Worm (Caenorhabditis elegans): ENCODE data around the gene irld-44.

Gene irld-44

DNA sequence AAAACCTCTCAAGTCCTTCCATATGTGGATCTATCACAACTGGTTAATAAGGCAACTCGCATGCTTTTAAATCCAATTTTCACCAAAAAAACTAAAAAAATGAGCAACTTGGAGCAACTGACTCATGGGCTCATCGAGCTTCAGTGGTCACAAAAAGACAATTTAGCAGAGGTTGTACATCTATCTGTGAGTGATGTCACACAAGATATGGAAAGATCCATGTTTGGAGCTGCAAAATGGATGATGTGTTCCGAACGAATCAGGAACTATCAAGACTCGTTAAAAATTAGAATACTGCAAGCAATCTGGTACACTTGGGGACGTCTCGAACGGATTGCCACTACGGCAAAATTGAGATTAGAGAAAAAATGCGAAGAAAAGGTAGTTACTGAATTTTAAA, 39.6 kb upstream of the irld-44 start:
- TF ChIP-seq aly-2 (tag; optimal IDR thresholded peaks at IDR 0.05) (no peak), sma-3 (GFP tag; optimal IDR thresholded peaks at IDR 0.05) (no peak), nhr-77 (tag; optimal IDR thresholded peaks at IDR 0.05) (no peak), ztf-1 (GFP tag; conservative IDR thresholded peaks at IDR 0.05) (no peak), skn-1 (tag; optimal IDR thresholded peaks at IDR 0.05) (no peak), mdl-1 (tag; optimal IDR thresholded peaks at IDR 0.05) (no peak), sma-9 (GFP tag; optimal IDR thresholded peaks at IDR 0.05) (no peak), sma-9 (tag; optimal IDR thresholded peaks at IDR 0.05) (no peak), lsy-2 (tag; optimal IDR thresholded peaks at IDR 0.05) (no peak), ztf-4 (tag; optimal IDR thresholded peaks at IDR 0.05) (no peak), nhr-25 (tag; optimal IDR thresholded peaks at IDR 0.05) (no peak), R02D3.7 (tag; optimal IDR thresholded peaks at IDR 0.05) (no peak), lin-11 (tag; optimal IDR thresholded peaks at IDR 0.05) (no peak), fos-1 (tag; optimal IDR thresholded peaks at IDR 0.05) (no peak), unc-39 (tag; optimal IDR thresholded peaks at IDR 0.05) (no peak), elt-3 (tag; optimal IDR thresholded peaks at IDR 0.05) (no peak), nhr-129 (tag; optimal IDR thresholded peaks at IDR 0.05) (no peak), nhr-21 (tag; optimal IDR thresholded peaks at IDR 0.05) (no peak), sem-4 (tag; optimal IDR thresholded peaks at IDR 0.05) (no peak), unc-62 (GFP tag; optimal IDR thresholded peaks at IDR 0.05) (no peak), ceh-16 (tag; optimal IDR thresholded peaks at IDR 0.05) (no peak)

DNA sequence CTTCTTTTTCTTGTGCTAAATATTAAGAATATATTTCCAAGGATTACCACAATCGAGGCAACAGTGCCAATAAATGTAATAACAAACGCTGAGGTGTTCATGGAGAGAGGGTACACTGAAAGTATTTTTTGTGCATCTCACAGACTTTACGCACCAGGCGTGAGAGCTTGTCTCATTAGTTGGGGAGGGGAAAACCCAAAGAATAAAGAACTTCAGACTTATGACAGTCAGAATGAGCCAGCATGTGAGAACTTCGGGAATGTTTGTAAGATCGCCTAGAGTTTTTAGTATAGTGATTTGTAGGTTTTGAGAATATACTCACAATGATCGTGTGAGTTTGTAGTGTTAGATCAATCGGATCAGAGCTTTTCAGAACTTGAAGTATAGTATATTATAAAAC, 36.4 kb upstream of the irld-44 start, which contains the start of gene srbc-41:
TSS of gene srbc-41 (minus strand) at position 101 of the 400 bp plus-strand sequence.
- TF ChIP-seq peb-1 (tag; optimal IDR thresholded peaks at IDR 0.05) (no peak), crh-2 (tag; optimal IDR thresholded peaks at IDR 0.05) (no peak), aly-2 (tag; optimal IDR thresholded peaks at IDR 0.05) (no peak), elt-1 (tag; optimal IDR thresholded peaks at IDR 0.05) (no peak), nhr-25 (tag; optimal IDR thresholded peaks at IDR 0.05) (no peak)

DNA sequence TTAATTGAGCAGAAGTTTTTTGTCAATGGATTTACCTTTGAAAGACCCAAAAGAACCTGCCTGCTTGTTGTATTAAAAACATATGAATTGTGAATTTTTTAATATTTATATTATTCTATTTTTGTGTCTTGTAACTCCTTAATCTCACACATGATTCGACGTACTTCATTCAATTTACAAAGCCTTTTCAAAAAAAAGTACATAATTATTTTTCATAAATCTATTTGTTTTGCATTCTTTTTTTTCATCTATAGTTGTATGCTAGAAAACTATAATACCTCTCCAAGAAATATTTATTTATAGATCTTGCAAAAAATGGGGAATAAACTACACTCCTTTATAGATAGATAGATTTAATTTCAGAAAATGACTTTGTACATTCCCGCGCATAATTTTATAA, 32.4 kb upstream of the irld-44 start, which contains the start of gene nhr-179:
TSS of gene nhr-179 (minus strand) at position 101 of the 400 bp plus-strand sequence.
- TF ChIP-seq nhr-21 (tag; optimal IDR thresholded peaks at IDR 0.05) (no peak), crh-2 (tag; optimal IDR thresholded peaks at IDR 0.05) (no peak), ztf-4 (tag; optimal IDR thresholded peaks at IDR 0.05) (no peak), dmd-4 (tag; optimal IDR thresholded peaks at IDR 0.05) (no peak), blmp-1 (tag; optimal IDR thresholded peaks at IDR 0.05; ENCODE audit: insufficient read depth) (no peak), skn-1 (tag; optimal IDR thresholded peaks at IDR 0.05) (no peak), unc-39 (tag; optimal IDR thresholded peaks at IDR 0.05) (no peak), sma-9 (GFP tag; optimal IDR thresholded peaks at IDR 0.05) (no peak), sma-9 (tag; optimal IDR thresholded peaks at IDR 0.05) (no peak), gmeb-1 (tag; optimal IDR thresholded peaks at IDR 0.05) (no peak), lin-11 (tag; optimal IDR thresholded peaks at IDR 0.05) (no peak), nhr-11 (tag; optimal IDR thresholded peaks at IDR 0.05) (no peak), lin-13 (GFP tag; optimal IDR thresholded peaks at IDR 0.05) (no peak), snpc-4 (tag; optimal IDR thresholded peaks at IDR 0.05) (no peak), unc-62 (GFP tag; optimal IDR thresholded peaks at IDR 0.05) (no peak), mab-5 (tag; optimal IDR thresholded peaks at IDR 0.05) (no peak)

DNA sequence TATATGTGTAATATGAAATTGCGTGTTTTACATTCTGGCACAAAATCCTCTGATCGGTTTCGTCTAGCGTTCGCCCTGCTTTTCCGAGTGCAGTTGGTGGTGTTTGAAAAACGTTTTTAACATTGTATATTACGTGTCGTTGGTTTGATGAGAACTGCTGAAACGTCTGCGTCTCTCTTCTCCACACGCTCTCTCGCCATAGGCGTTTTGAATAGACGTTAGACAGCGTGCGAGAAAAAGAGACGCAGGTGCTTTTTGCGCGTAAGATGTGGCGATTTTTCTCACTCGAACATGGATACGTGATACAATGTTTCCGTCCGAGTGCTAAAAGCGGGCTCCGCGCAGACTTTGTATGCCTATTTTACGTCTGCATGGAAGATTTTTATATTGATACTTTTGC, 30.6 kb upstream of the irld-44 start:
- TF ChIP-seq mbf-1 (tag; optimal IDR thresholded peaks at IDR 0.05): no peak
- TF ChIP-seq nhr-10 (tag; optimal IDR thresholded peaks at IDR 0.05): no peak
- no peak for TF ChIP-seq nhr-237 (tag; optimal IDR thresholded peaks at IDR 0.05)
- no peak for TF ChIP-seq nhr-25 (tag; optimal IDR thresholded peaks at IDR 0.05)
- TF ChIP-seq mab-5 (tag; optimal IDR thresholded peaks at IDR 0.05): no peak
- no peak for TF ChIP-seq unc-39 (tag; optimal IDR thresholded peaks at IDR 0.05)
- no peak for TF ChIP-seq nhr-21 (tag; optimal IDR thresholded peaks at IDR 0.05)
- TF ChIP-seq nhr-12 (tag; optimal IDR thresholded peaks at IDR 0.05): no peak
- TF ChIP-seq F13H6.1 (tag; optimal IDR thresholded peaks at IDR 0.05): no peak
- TF ChIP-seq blmp-1 (tag; optimal IDR thresholded peaks at IDR 0.05; ENCODE audit: insufficient read depth): no peak
- no peak for TF ChIP-seq lin-13 (GFP tag; optimal IDR thresholded peaks at IDR 0.05)
- no peak for TF ChIP-seq egl-27 (tag; optimal IDR thresholded peaks at IDR 0.05)
- no peak for TF ChIP-seq nhr-6 (tag; optimal IDR thresholded peaks at IDR 0.05)
